Fruit fly (Drosophila melanogaster): ENCODE measurements around the gene Ziz.
A peak's percentile ranks its signal among the peaks of the same experiment; 100 is the strongest.

Gene Ziz

DNA sequence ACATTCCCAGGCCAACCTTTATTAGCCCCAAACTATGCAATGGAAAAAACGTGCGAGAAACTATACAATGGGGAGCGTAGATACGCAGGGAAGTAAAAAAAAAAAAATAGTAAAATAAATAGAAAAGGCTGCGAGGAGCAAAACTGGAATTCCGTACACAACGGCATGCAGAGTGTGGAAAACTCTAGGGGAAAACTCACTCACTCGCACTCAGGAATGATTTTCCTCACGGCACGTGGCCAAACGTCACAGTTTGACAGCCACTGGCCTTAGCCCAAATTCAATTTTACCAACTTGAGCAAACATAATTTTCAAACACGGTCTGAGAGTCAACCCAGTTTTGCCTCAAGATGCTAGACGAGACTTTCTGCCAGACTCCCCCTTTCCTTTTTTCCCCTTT is 37.9 kb upstream of the Ziz start:
- TF ChIP-seq dl (GFP tag; optimal IDR thresholded peaks at IDR 0.05; ENCODE audit: insufficient read depth in 1 of 2, partially characterized antibody in 2 of 2) (no peak), brk (GFP tag; optimal IDR thresholded peaks at IDR 0.05) (no peak), Myc (optimal IDR thresholded peaks at IDR 0.05) (peak; percentile 48)

DNA sequence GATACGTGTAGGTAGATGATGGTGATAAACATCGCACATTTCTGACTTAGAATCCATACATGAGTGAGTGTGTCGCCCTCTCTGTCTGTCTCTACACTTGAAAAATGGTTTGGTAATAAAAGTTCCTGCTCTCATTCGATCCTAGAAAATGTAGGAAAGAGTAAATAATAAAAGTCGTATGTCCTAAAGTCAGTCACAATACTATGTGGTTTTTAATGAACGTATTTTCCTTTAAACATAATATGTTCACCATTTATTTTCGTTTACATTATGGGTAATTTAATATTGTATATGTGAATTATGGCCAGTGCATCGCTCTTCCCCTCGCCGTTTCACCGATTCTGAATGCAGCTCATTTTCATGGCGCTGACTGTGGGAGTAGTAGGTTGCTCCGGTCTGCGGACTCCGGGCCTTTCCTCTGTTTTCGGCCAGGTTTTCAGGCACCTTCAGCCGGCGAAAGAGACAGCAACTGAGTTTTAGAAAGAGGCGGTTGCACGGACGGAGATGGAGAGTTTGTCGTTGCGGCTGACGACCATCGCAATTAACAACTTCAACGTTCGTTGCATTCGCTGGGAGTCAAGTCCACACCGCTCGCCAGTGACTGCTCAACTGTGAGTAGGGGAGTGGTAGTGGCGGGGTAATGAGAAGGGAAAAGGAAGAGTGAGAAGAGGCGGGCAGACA is 36.7 kb upstream of the Ziz start:
- peak; percentile 13 for TF ChIP-seq h (GFP tag; optimal IDR thresholded peaks at IDR 0.05)
- peak in 1 of 2 experiments; percentile 14 for TF ChIP-seq foxo (GFP tag; optimal IDR thresholded peaks at IDR 0.05)
- TF ChIP-seq Mio (GFP tag; optimal IDR thresholded peaks at IDR 0.05): no peak
- peak; percentile 1 for TF ChIP-seq woc (GFP tag; optimal IDR thresholded peaks at IDR 0.05)
- no peak for TF ChIP-seq Vsx2 (GFP tag; optimal IDR thresholded peaks at IDR 0.05; ENCODE audit: partially characterized antibody)
- peak; percentile 31 for TF ChIP-seq OdsH (GFP tag; optimal IDR thresholded peaks at IDR 0.05)
- peak; percentile 21 for TF ChIP-seq ey (GFP tag; optimal IDR thresholded peaks at IDR 0.05)
- peak; percentile 39 for TF ChIP-seq fru (GFP tag; optimal IDR thresholded peaks at IDR 0.05)

DNA sequence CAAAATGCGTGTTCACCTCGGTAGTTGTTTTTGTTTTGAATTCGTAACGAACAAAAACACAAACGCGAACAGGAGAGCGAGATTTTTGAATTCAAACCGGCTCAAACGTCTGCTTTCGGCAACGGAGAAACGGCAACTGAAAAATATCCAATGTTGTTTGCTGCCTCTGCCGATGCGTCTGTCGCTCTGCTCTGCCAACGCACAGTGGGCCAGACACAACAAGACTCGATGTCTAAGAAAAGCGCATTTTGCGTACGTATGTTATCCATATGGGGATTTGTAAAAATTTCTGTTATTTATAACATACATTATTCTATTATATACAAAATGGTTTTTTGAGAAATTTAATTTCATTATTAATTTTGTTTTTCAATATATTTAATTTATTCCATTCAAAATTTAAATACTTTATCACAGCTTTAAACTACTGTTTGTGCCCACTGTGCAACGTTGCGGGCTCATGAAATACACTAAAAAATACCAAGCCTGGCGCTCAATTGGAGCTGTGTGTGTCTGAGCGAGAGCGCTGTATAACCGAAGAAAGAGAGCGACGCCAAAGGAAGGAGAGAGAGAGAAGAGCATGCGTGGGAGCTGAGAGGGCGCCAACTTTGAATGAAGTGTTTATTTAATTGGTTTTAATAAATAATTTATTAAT is 34.5 kb upstream of the Ziz start:
- TF ChIP-seq Hr78 (GFP tag; optimal IDR thresholded peaks at IDR 0.05): no peak
- no peak for TF ChIP-seq usp (GFP tag; optimal IDR thresholded peaks at IDR 0.05)
- no peak for TF ChIP-seq pan (optimal IDR thresholded peaks at IDR 0.05)
- peak; percentile 99 for TF ChIP-seq Sp1 (GFP tag; optimal IDR thresholded peaks at IDR 0.05)
- peak; percentile 94 for TF ChIP-seq brk (GFP tag; optimal IDR thresholded peaks at IDR 0.05)
- TF ChIP-seq dsf (GFP tag; optimal IDR thresholded peaks at IDR 0.05; ENCODE audit: borderline replicate concordance): peak; percentile 68
- no peak for TF ChIP-seq Myc (optimal IDR thresholded peaks at IDR 0.05)
- TF ChIP-seq lola (GFP tag; optimal IDR thresholded peaks at IDR 0.05): no peak
- peak; percentile 74 for TF ChIP-seq Rel (GFP tag; optimal IDR thresholded peaks at IDR 0.05)
- peak; percentile 89 for TF ChIP-seq Rel (tag; optimal IDR thresholded peaks at IDR 0.05)
- TF ChIP-seq OdsH (GFP tag; optimal IDR thresholded peaks at IDR 0.05): peak; percentile 97
- peak; percentile 55 for TF ChIP-seq GATAd (GFP tag; optimal IDR thresholded peaks at IDR 0.05)
- TF ChIP-seq N (GFP tag; optimal IDR thresholded peaks at IDR 0.05): no peak
- peak; percentile 61 for TF ChIP-seq Vsx2 (GFP tag; optimal IDR thresholded peaks at IDR 0.05; ENCODE audit: partially characterized antibody)
- TF ChIP-seq Dfd (GFP tag; optimal IDR thresholded peaks at IDR 0.05): peak; percentile 31
- peak; percentile 91 for TF ChIP-seq br (GFP tag; optimal IDR thresholded peaks at IDR 0.05)
- TF ChIP-seq rgr (GFP tag; optimal IDR thresholded peaks at IDR 0.05): peak; percentile 96
- peak; percentile 78 for TF ChIP-seq CrebA (GFP tag; optimal IDR thresholded peaks at IDR 0.05; ENCODE audit: borderline replicate concordance)
- TF ChIP-seq foxo (GFP tag; optimal IDR thresholded peaks at IDR 0.05): peak in 1 of 2 experiments; percentile 97
- TF ChIP-seq jim (GFP tag; optimal IDR thresholded peaks at IDR 0.05): peak; percentile 79
- TF ChIP-seq Abd-B (GFP tag; optimal IDR thresholded peaks at IDR 0.05): no peak
- TF ChIP-seq woc (GFP tag; optimal IDR thresholded peaks at IDR 0.05): peak; percentile 79
- peak; percentile 85 for TF ChIP-seq ey (GFP tag; optimal IDR thresholded peaks at IDR 0.05)
- peak; percentile 49 for TF ChIP-seq Mio (GFP tag; optimal IDR thresholded peaks at IDR 0.05)
- TF ChIP-seq CG32264 (GFP tag; optimal IDR thresholded peaks at IDR 0.05): peak; percentile 40
- peak; percentile 94 for TF ChIP-seq h (GFP tag; optimal IDR thresholded peaks at IDR 0.05)
- peak; percentile 95 for TF ChIP-seq psq (GFP tag; optimal IDR thresholded peaks at IDR 0.05)
- peak; percentile 93 for TF ChIP-seq fru (GFP tag; optimal IDR thresholded peaks at IDR 0.05)
- peak; percentile 98 for TF ChIP-seq CG9705 (GFP tag; optimal IDR thresholded peaks at IDR 0.05)
- peak; percentile 75 for TF ChIP-seq tai (GFP tag; optimal IDR thresholded peaks at IDR 0.05)
- peak; percentile 72 for TF ChIP-seq Jra (GFP tag; optimal IDR thresholded peaks at IDR 0.05)
- TF ChIP-seq dl (GFP tag; optimal IDR thresholded peaks at IDR 0.05; ENCODE audit: insufficient read depth in 1 of 2, partially characterized antibody in 2 of 2): peak in 1 of 2 experiments; percentile 63
- peak; percentile 87 for TF ChIP-seq Hnf4 (GFP tag; optimal IDR thresholded peaks at IDR 0.05)
- TF ChIP-seq sv (GFP tag; optimal IDR thresholded peaks at IDR 0.05): peak; percentile 97
- TF ChIP-seq Hr83 (GFP tag; optimal IDR thresholded peaks at IDR 0.05; ENCODE audit: poor library complexity, severe bottlenecking): peak; percentile 52
- TF ChIP-seq dmrt93B (GFP tag; optimal IDR thresholded peaks at IDR 0.05): peak; percentile 97
- peak; percentile 72 for TF ChIP-seq Dif (GFP tag; optimal IDR thresholded peaks at IDR 0.05; ENCODE audit: partially characterized antibody)
- TF ChIP-seq HLH106 (tag; optimal IDR thresholded peaks at IDR 0.05): peak; percentile 99
- TF ChIP-seq sage (GFP tag; optimal IDR thresholded peaks at IDR 0.05): peak; percentile 90
